Fruit fly (Drosophila melanogaster) whole organism, prepupa: Measurements from ENCODE around the gene ppk20.

Experiments used
- CG10631 ChIP-seq: fragments of 200-800 bp; sonication (Bioruptor generic); optimal IDR thresholded peaks from 2 replicates; lab custom pipeline; 2016; ENCODE audit warnings: missing biosample characterization, missing genetic modification characterization
- CG1621 ChIP-seq: fragments of 200-800 bp; sonication (Bioruptor generic); optimal IDR thresholded peaks from 3 replicates; lab custom pipeline; 2018; ENCODE audit warnings: missing biosample characterization, mild to moderate bottlenecking, missing genetic modification characterization
- CG8319 ChIP-seq: fragments of 200-800 bp; sonication (Bioruptor generic); optimal IDR thresholded peaks from 3 replicates; lab custom pipeline; 2016; ENCODE audit warnings: missing biosample characterization, missing genetic modification characterization
- CG9139 ChIP-seq: fragments of 200-800 bp; sonication (Bioruptor generic); optimal IDR thresholded peaks from 3 replicates; lab custom pipeline; 2017; ENCODE audit warnings: missing biosample characterization, mild to moderate bottlenecking, missing genetic modification characterization
- Eip75B ChIP-seq: fragments of 200-800 bp; sonication (Bioruptor generic); optimal IDR thresholded peaks from 3 replicates; lab custom pipeline; 2016; ENCODE audit warnings: missing biosample characterization, missing genetic modification characterization
- cyc ChIP-seq: fragments of 200-800 bp; sonication (Bioruptor generic); optimal IDR thresholded peaks from 3 replicates; lab custom pipeline; 2016; ENCODE audit warnings: missing biosample characterization, missing genetic modification characterization
- fd59A ChIP-seq: fragments of 200-800 bp; sonication (Bioruptor generic); optimal IDR thresholded peaks from 2 replicates; lab custom pipeline; 2017; ENCODE audit warnings: missing biosample characterization, mild to moderate bottlenecking, missing genetic modification characterization, missing genetic modification reagents
- vri ChIP-seq: fragments of 200-800 bp; sonication (Bioruptor generic); optimal IDR thresholded peaks from 3 replicates; lab custom pipeline; 2016; ENCODE audit warnings: missing biosample characterization, mild to moderate bottlenecking, missing genetic modification characterization

DNA sequence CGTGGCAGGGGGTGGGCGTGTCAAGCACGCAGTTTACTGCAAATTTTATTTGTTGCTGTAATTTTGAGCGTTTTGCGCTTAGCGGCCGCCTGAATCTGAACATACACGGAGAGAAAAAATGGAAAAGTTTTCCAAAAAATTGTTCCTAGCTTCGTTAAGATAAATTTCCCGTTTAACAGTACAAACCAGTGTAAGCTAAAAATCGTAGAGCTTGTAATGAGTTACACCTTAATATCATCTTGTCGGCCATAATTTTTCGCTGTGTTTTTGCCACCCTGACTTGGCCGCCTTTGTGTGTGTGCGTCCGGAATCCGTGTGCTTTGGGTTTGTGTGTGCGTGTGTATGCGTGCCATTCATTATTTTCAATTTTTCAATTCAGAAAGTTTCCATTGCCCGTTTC lies 17.2 kb downstream of the ppk20 start:
- TF ChIP-seq CG10631 (GFP tag; lab: Kevin White, UChicago) (no peak), CG1621 (no peak), CG9139 (no peak), CG8319 (no peak), fd59A (GFP tag; lab: Kevin White, UChicago) (no peak), Eip75B (no peak), vri (GFP tag; lab: Kevin White, UChicago) (no peak), cyc (no peak)
